Fruit fly (Drosophila melanogaster) whole organism, wandering third instar larva: Measurements from ENCODE around the gene Rph.

Experiments used
- Abd-B ChIP-seq: fragments of >200 bp; optimal IDR thresholded peaks from 2 replicates; lab custom pipeline; 2017; ENCODE audit warnings: missing biosample characterization, missing genetic modification characterization
- Jra ChIP-seq: sonication (Bioruptor generic); optimal IDR thresholded peaks from 2 replicates; lab custom pipeline; 2016; ENCODE audit warnings: missing biosample characterization, missing genetic modification characterization
- Sp1 ChIP-seq: fragments of 200-800 bp; sonication (Bioruptor generic); optimal IDR thresholded peaks from 3 replicates; lab custom pipeline; 2019; ENCODE audit warnings: missing biosample characterization, mild to moderate bottlenecking, missing genetic modification characterization, moderate library complexity
- brk ChIP-seq: fragments of 200-800 bp; sonication (Bioruptor generic); optimal IDR thresholded peaks from 2 replicates; lab custom pipeline; 2016; ENCODE audit warnings: missing biosample characterization, mild to moderate bottlenecking, missing genetic modification characterization
- dsf ChIP-seq: sonication (Bioruptor generic); optimal IDR thresholded peaks from 2 replicates; lab custom pipeline; 2016; ENCODE audit warnings: missing biosample characterization, missing genetic modification characterization, borderline replicate concordance
- h ChIP-seq: fragments of 200-800 bp; sonication (Bioruptor generic); optimal IDR thresholded peaks from 3 replicates; lab custom pipeline; 2016; ENCODE audit warnings: missing biosample characterization, mild to moderate bottlenecking, missing genetic modification characterization
- psq ChIP-seq: fragments of 200-800 bp; sonication (Bioruptor generic); optimal IDR thresholded peaks from 3 replicates; lab custom pipeline; 2017; ENCODE audit warnings: missing biosample characterization, mild to moderate bottlenecking, missing genetic modification characterization, moderate library complexity
- woc ChIP-seq: sonication (Bioruptor generic); optimal IDR thresholded peaks from 2 replicates; lab custom pipeline; 2016; ENCODE audit warnings: missing biosample characterization, mild to moderate bottlenecking, missing genetic modification characterization

DNA sequence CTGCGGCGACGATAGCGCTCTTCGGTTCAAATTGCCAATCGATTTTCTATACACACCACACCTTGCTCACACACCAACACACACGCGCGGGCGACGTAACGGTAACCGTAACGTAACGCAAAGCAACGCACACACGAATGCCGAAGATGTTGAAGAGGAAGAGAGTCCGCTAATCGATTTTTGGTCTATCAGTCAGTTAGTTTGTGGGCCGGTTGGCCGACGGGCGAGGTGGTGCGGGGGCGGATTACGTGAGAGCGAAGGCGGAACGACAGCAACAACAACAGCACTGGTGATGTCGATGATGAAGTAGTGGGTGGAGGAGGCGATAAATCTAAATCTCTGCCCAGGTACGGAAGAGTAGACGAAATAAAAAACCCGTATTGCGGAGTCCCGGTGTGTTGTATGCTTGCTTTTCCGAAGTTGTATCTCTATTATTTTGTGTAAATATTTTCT, 13.1 kb downstream of the Rph start, which contains the start of gene ras:
- no peak for TF ChIP-seq Jra (GFP tag; lab: Kevin White, UChicago)
- TF ChIP-seq Sp1 = no peak
- no peak for TF ChIP-seq h (GFP tag; lab: Kevin White, UChicago)
- TF ChIP-seq psq (GFP tag; lab: Kevin White, UChicago) = no peak
- TF ChIP-seq dsf (GFP tag; lab: Kevin White, UChicago) = no peak
- TF ChIP-seq woc (GFP tag; lab: Kevin White, UChicago) = no peak
- TF ChIP-seq Abd-B = no peak
- TF ChIP-seq brk (GFP tag; lab: Kevin White, UChicago) = no peak
